Worm (Caenorhabditis elegans) whole organism, L3 larva: ENCODE measurements around the gene T10B9.14.
A peak's percentile ranks its signal among the peaks of the same experiment; 100 is the strongest.

Experiments used
- R02D3.7 ChIP-seq: fragments of 150-350 bp; optimal IDR thresholded peaks from 2 replicates; lab custom pipeline; 2014; ENCODE audit warnings: missing biosample characterization, missing genetic modification characterization
- ZK546.5 ChIP-seq: sonication (generic microtip); optimal IDR thresholded peaks from 2 replicates; lab custom pipeline; 2017; ENCODE audit warnings: missing biosample characterization, missing genetic modification characterization
- aly-2 ChIP-seq: fragments of 150-350 bp; optimal IDR thresholded peaks from 2 replicates; lab custom pipeline; 2014; ENCODE audit warnings: missing biosample characterization, missing genetic modification characterization
- ama-1 ChIP-seq: fragments of 150-350 bp; optimal IDR thresholded peaks from 2 replicates; lab custom pipeline; 2018
- ceh-16 ChIP-seq: sonication (generic microtip); optimal IDR thresholded peaks from 2 replicates; lab custom pipeline; 2017; ENCODE audit warnings: missing biosample characterization, missing genetic modification characterization
- ceh-28 ChIP-seq: fragments of 150-350 bp; optimal IDR thresholded peaks from 2 replicates; lab custom pipeline; 2014; ENCODE audit warnings: missing biosample characterization, missing genetic modification reagents, missing genetic modification characterization
- ceh-82 ChIP-seq: fragments of 150-350 bp; optimal IDR thresholded peaks from 2 replicates; lab custom pipeline; 2014; ENCODE audit warnings: missing biosample characterization, missing genetic modification characterization
- ceh-9 ChIP-seq: sonication (generic microtip); optimal IDR thresholded peaks from 2 replicates; lab custom pipeline; 2018; ENCODE audit warnings: missing biosample characterization, missing genetic modification characterization
- daf-12 ChIP-seq: fragments of 150-350 bp; optimal IDR thresholded peaks from 2 replicates; lab custom pipeline; 2014; ENCODE audit warnings: missing biosample characterization, missing genetic modification reagents, missing genetic modification characterization
- egl-27 ChIP-seq: sonication (generic microtip); optimal IDR thresholded peaks from 4 replicates; lab custom pipeline; 2017; ENCODE audit warnings: missing biosample characterization, missing genetic modification reagents, missing genetic modification characterization
- egl-5 ChIP-seq: fragments of 150-350 bp; optimal IDR thresholded peaks from 2 replicates; lab custom pipeline; 2017; ENCODE audit warnings: missing biosample characterization, missing genetic modification reagents, missing genetic modification characterization, inconsistent platforms
- elt-1 ChIP-seq: fragments of 150-350 bp; optimal IDR thresholded peaks from 2 replicates; lab custom pipeline; 2014; ENCODE audit warnings: missing biosample characterization, missing genetic modification characterization
- elt-2 ChIP-seq: sonication (generic microtip); optimal IDR thresholded peaks from 2 replicates; lab custom pipeline; 2016; ENCODE audit warnings: missing genetic modification reagents, mild to moderate bottlenecking, missing genetic modification characterization, missing compliant biosample characterization
- elt-3 ChIP-seq, 3 experiments: fragments of 150-350 bp in 1 of 3; sonication (generic microtip) in 2 of 3; optimal IDR thresholded peaks; 2 replicates in 2 of 3; 4 replicates in 1 of 3; lab custom pipeline; 2014 to 2017; ENCODE audit warnings: missing biosample characterization in 3 of 3, missing genetic modification characterization in 3 of 3
- eor-1 ChIP-seq, 2 experiments: fragments of 150-350 bp; optimal IDR thresholded peaks; 2 replicates each; lab custom pipeline; 2014 to 2018; ENCODE audit warnings: missing biosample characterization in 2 of 2, missing genetic modification characterization in 2 of 2
- fkh-10 ChIP-seq: sonication (generic microtip); optimal IDR thresholded peaks from 2 replicates; lab custom pipeline; 2017; ENCODE audit warnings: missing biosample characterization, missing genetic modification reagents, missing genetic modification characterization
- fkh-2 ChIP-seq: fragments of 150-350 bp; optimal IDR thresholded peaks from 2 replicates; lab custom pipeline; 2014; ENCODE audit warnings: missing biosample characterization, missing genetic modification reagents, missing genetic modification characterization
- fos-1 ChIP-seq: fragments of 150-350 bp; optimal IDR thresholded peaks from 2 replicates; lab custom pipeline; 2014; ENCODE audit warnings: missing biosample characterization, missing genetic modification characterization
- hmg-11 ChIP-seq: sonication (generic microtip); optimal IDR thresholded peaks from 2 replicates; lab custom pipeline; 2016; ENCODE audit warnings: missing genetic modification characterization, missing compliant biosample characterization
- jun-1 ChIP-seq: fragments of 150-350 bp; optimal IDR thresholded peaks from 2 replicates; lab custom pipeline; 2014; ENCODE audit warnings: missing biosample characterization, missing genetic modification reagents, missing genetic modification characterization
- lin-15B ChIP-seq: fragments of 150-350 bp; optimal IDR thresholded peaks from 2 replicates; lab custom pipeline; 2014; ENCODE audit warnings: missing biosample characterization, missing genetic modification characterization
- lin-39 ChIP-seq: fragments of 150-350 bp; optimal IDR thresholded peaks from 2 replicates; lab custom pipeline; 2018; ENCODE audit warnings: missing biosample characterization, missing genetic modification reagents, missing genetic modification characterization
- mdl-1 ChIP-seq: fragments of 150-350 bp; optimal IDR thresholded peaks from 2 replicates; lab custom pipeline; 2014; ENCODE audit warnings: missing biosample characterization, missing genetic modification characterization
- mml-1 ChIP-seq: fragments of 150-350 bp; sonication (generic microtip); optimal IDR thresholded peaks from 3 replicates; lab custom pipeline; 2014; ENCODE audit warnings: missing biosample characterization, missing genetic modification characterization
- nfya-1 ChIP-seq: sonication (generic microtip); optimal IDR thresholded peaks from 2 replicates; lab custom pipeline; 2017; ENCODE audit warnings: missing genetic modification characterization, mild to moderate bottlenecking, missing compliant biosample characterization, antibody characterized with exemption, moderate library complexity; ENCODE audit not compliant: insufficient read depth
- nhr-11 ChIP-seq: fragments of 150-350 bp; optimal IDR thresholded peaks from 2 replicates; lab custom pipeline; 2014; ENCODE audit warnings: missing biosample characterization, missing genetic modification characterization
- nhr-12 ChIP-seq: fragments of 150-350 bp; optimal IDR thresholded peaks from 2 replicates; lab custom pipeline; 2014; ENCODE audit warnings: missing biosample characterization, missing genetic modification characterization
- nhr-23 ChIP-seq: fragments of 150-350 bp; optimal IDR thresholded peaks from 2 replicates; lab custom pipeline; 2014; ENCODE audit warnings: missing biosample characterization, missing genetic modification reagents, missing genetic modification characterization
- nhr-237 ChIP-seq: fragments of 150-350 bp; optimal IDR thresholded peaks from 2 replicates; lab custom pipeline; 2014; ENCODE audit warnings: missing biosample characterization, missing genetic modification characterization
- nhr-25 ChIP-seq: sonication (generic microtip); optimal IDR thresholded peaks from 2 replicates; lab custom pipeline; 2017; ENCODE audit warnings: missing biosample characterization, missing genetic modification characterization
- nhr-28 ChIP-seq: fragments of 150-350 bp; optimal IDR thresholded peaks from 2 replicates; lab custom pipeline; 2014; ENCODE audit warnings: missing biosample characterization, missing genetic modification characterization
- nhr-43 ChIP-seq: sonication (generic microtip); optimal IDR thresholded peaks from 2 replicates; lab custom pipeline; 2016; ENCODE audit warnings: mild to moderate bottlenecking, missing genetic modification characterization, missing compliant biosample characterization; ENCODE audit not compliant: poor library complexity, severe bottlenecking
- nhr-67 ChIP-seq: fragments of 150-350 bp; optimal IDR thresholded peaks from 2 replicates; lab custom pipeline; 2014; ENCODE audit warnings: missing biosample characterization, missing genetic modification characterization
- nhr-76 ChIP-seq: fragments of 150-350 bp; sonication (generic microtip); optimal IDR thresholded peaks from 5 replicates; lab custom pipeline; 2014; ENCODE audit warnings: missing biosample characterization, missing genetic modification characterization
- nhr-77 ChIP-seq: fragments of 150-350 bp; optimal IDR thresholded peaks from 2 replicates; lab custom pipeline; 2014; ENCODE audit warnings: missing biosample characterization, missing genetic modification characterization
- pha-4 ChIP-seq: fragments of 150-350 bp; optimal IDR thresholded peaks from 2 replicates; lab custom pipeline; 2014; ENCODE audit warnings: missing biosample characterization, missing genetic modification reagents, missing genetic modification characterization
- pqm-1 ChIP-seq: fragments of 150-350 bp; optimal IDR thresholded peaks from 2 replicates; lab custom pipeline; 2017; ENCODE audit warnings: missing biosample characterization, missing genetic modification characterization, inconsistent platforms
- sea-2 ChIP-seq: fragments of 150-350 bp; sonication (generic microtip); optimal IDR thresholded peaks from 4 replicates; lab custom pipeline; 2014; ENCODE audit warnings: missing biosample characterization, missing genetic modification reagents, missing genetic modification characterization
- skn-1 ChIP-seq: fragments of 150-350 bp; optimal IDR thresholded peaks from 2 replicates; lab custom pipeline; 2014; ENCODE audit warnings: missing biosample characterization, missing genetic modification characterization
- snpc-4 ChIP-seq: fragments of 150-350 bp; optimal IDR thresholded peaks from 2 replicates; lab custom pipeline; 2014; ENCODE audit warnings: missing biosample characterization, missing genetic modification characterization
- tbx-2 ChIP-seq: sonication (generic microtip); optimal IDR thresholded peaks from 2 replicates; lab custom pipeline; 2016; ENCODE audit warnings: mild to moderate bottlenecking, missing genetic modification characterization, missing compliant biosample characterization
- unc-39 ChIP-seq: sonication (generic microtip); optimal IDR thresholded peaks from 4 replicates; lab custom pipeline; 2017; ENCODE audit warnings: missing biosample characterization, missing genetic modification characterization
- unc-62 ChIP-seq: fragments of 150-350 bp; sonication (generic microtip); optimal IDR thresholded peaks from 4 replicates; lab custom pipeline; 2014; ENCODE audit warnings: missing biosample characterization, missing genetic modification reagents, missing genetic modification characterization
- zag-1 ChIP-seq: fragments of 150-350 bp; optimal IDR thresholded peaks from 2 replicates; lab custom pipeline; 2014; ENCODE audit warnings: missing biosample characterization, missing genetic modification characterization
- ztf-11 ChIP-seq: fragments of 150-350 bp; optimal IDR thresholded peaks from 2 replicates; lab custom pipeline; 2014; ENCODE audit warnings: missing biosample characterization, missing genetic modification characterization
- ztf-4 ChIP-seq: fragments of 150-350 bp; optimal IDR thresholded peaks from 2 replicates; lab custom pipeline; 2014; ENCODE audit warnings: missing biosample characterization, missing genetic modification characterization

Gene T10B9.14

ce11 chrII:9793197-9793596 is 11.0 kb upstream of the T10B9.14 start, which contains the start of gene cyp-13A3:
Gene cyp-13A3 (minus strand): TSS chrII:9793297.
- TF ChIP-seq zag-1: no peak
- TF ChIP-seq jun-1 (tag; lab: Kevin White, UChicago): no peak
- TF ChIP-seq mml-1 (tag; lab: Kevin White, UChicago): no peak
- TF ChIP-seq daf-12 (tag; lab: Kevin White, UChicago): no peak
- TF ChIP-seq skn-1 (tag; lab: Kevin White, UChicago): no peak
- TF ChIP-seq, all 47 proteins: peak for 0

ce11 chrII:9791185-9791584 is 8.9 kb upstream of the T10B9.14 start:
- no peak for TF ChIP-seq ztf-4 (tag; lab: Kevin White, UChicago)
- TF ChIP-seq fos-1 (tag; lab: Kevin White, UChicago): no peak
- peak; percentile 28 for TF ChIP-seq pha-4 (tag; lab: Kevin White, UChicago)
- no peak for TF ChIP-seq unc-62 (GFP tag; lab: Kevin White, UChicago)
- no peak for TF ChIP-seq ZK546.5
- TF ChIP-seq jun-1 (tag; lab: Kevin White, UChicago): peak; percentile 84
- no peak for TF ChIP-seq hmg-11 (tag; lab: Kevin White, UChicago)
- no peak for TF ChIP-seq nhr-76 (tag; lab: Kevin White, UChicago)
- TF ChIP-seq nhr-23 (tag; lab: Kevin White, UChicago): peak; percentile 39
- TF ChIP-seq nhr-77 (tag; lab: Kevin White, UChicago): no peak
- TF ChIP-seq elt-2: peak; percentile 97
- peak; percentile 35 for TF ChIP-seq nhr-43 (tag; lab: Kevin White, UChicago)
- peak; percentile 98 for TF ChIP-seq pqm-1
- TF ChIP-seq egl-5 (tag; lab: Kevin White, UChicago): no peak

DNA sequence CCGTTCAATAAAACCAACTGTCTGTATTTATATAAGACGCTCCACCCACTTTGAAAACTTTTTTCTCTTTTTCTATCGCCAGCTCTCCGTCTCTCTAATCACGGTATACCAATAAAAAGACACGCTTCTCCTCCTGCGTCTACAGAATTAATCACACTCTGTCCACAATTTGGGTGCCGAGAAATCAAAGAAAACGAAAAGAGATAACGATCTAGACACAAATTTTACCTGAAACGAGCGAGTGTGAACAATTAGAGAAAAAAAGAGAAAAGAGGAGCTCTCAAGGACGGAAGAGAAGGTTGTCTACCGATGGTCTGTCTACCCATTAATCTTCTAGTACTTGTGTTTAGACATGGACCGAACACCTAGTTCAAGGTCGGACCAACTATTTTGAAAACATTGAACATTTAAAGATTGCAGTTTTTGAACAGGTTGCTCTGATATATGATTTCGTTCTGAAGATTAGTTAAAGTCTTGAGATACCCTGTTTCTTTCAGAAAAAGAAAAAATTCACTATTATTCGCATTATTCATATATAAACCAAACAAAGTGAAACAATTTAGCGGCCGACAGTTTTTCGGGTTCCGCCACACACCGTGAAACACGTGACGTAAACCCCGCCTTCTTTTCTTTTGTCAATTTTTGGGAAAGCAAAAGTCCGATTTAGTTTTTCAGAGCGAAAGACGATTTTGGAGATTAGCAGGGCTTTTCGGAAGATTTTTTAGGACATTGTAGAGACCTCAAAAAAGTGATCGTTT is 5.3 kb upstream of the T10B9.14 start, which contains the start of gene cyp-13A2:
TSS of gene cyp-13A2 (minus strand) at position 235 of the 758 bp plus-strand sequence.
- TF ChIP-seq unc-62 (GFP tag; lab: Kevin White, UChicago): no peak
- TF ChIP-seq pqm-1: peak; percentile 71
- no peak for TF ChIP-seq fkh-2 (tag; lab: Kevin White, UChicago)
- peak; percentile 96 for TF ChIP-seq snpc-4 (tag; lab: Kevin White, UChicago)
- no peak for TF ChIP-seq mml-1 (tag; lab: Kevin White, UChicago)
- no peak for TF ChIP-seq egl-5 (tag; lab: Kevin White, UChicago)
- no peak for TF ChIP-seq ZK546.5
- TF ChIP-seq elt-2: peak; percentile 87
- no peak for TF ChIP-seq fos-1 (tag; lab: Kevin White, UChicago)
- TF ChIP-seq tbx-2 (tag; lab: Kevin White, UChicago): no peak
- TF ChIP-seq R02D3.7: no peak
- no peak for TF ChIP-seq skn-1 (tag; lab: Kevin White, UChicago)
- TF ChIP-seq elt-3 (tag; optimal IDR thresholded peaks at IDR 0.05; lab: Kevin White, UChicago): no peak
- no peak for TF ChIP-seq nhr-28 (tag; lab: Kevin White, UChicago)
- TF ChIP-seq nhr-76 (tag; lab: Kevin White, UChicago): no peak
- TF ChIP-seq pha-4 (tag; lab: Kevin White, UChicago): peak; percentile 73
- TF ChIP-seq zag-1: no peak
- TF ChIP-seq nhr-25 (tag; lab: Kevin White, UChicago): peak; percentile 92
- no peak for TF ChIP-seq mdl-1
- peak; percentile 11 for TF ChIP-seq lin-15B (tag; lab: Kevin White, UChicago)
- TF ChIP-seq nhr-11: peak; percentile 52
- TF ChIP-seq fkh-10 (GFP tag; lab: Kevin White, UChicago): no peak
- no peak for TF ChIP-seq ama-1
- TF ChIP-seq eor-1 (tag; optimal IDR thresholded peaks at IDR 0.05; lab: Kevin White, UChicago): no peak
- no peak for TF ChIP-seq ztf-11 (tag; lab: Kevin White, UChicago)
- TF ChIP-seq nhr-43 (tag; lab: Kevin White, UChicago): peak; percentile 32
- no peak for TF ChIP-seq ceh-16 (tag; lab: Kevin White, UChicago)
- no peak for TF ChIP-seq daf-12 (tag; lab: Kevin White, UChicago)
- peak; percentile 31 for TF ChIP-seq nfya-1 (tag; lab: Kevin White, UChicago)
- TF ChIP-seq ceh-28: peak; percentile 5
- TF ChIP-seq sea-2: no peak
- no peak for TF ChIP-seq nhr-12 (tag; lab: Kevin White, UChicago)
- TF ChIP-seq ceh-82: no peak
- no peak for TF ChIP-seq hmg-11 (tag; lab: Kevin White, UChicago)
- no peak for TF ChIP-seq ceh-9
- TF ChIP-seq nhr-237 (tag; lab: Kevin White, UChicago): no peak
- peak; percentile 85 for TF ChIP-seq elt-1 (tag; lab: Kevin White, UChicago)
- no peak for TF ChIP-seq lin-39 (tag; lab: Kevin White, UChicago)
- no peak for TF ChIP-seq nhr-67 (tag; lab: Kevin White, UChicago)
- TF ChIP-seq egl-27: no peak
- TF ChIP-seq ztf-4 (tag; lab: Kevin White, UChicago): no peak
- peak; percentile 55 for TF ChIP-seq nhr-23 (tag; lab: Kevin White, UChicago)
- peak; percentile 6 for TF ChIP-seq nhr-77 (tag; lab: Kevin White, UChicago)
- no peak for TF ChIP-seq aly-2 (tag; lab: Kevin White, UChicago)
- TF ChIP-seq unc-39 (tag; lab: Kevin White, UChicago): no peak
